Fruit fly (Drosophila melanogaster) whole organism, embryonic: ENCODE data around the gene Sr-CIII.

Experiments
- Ada2b ChIP-seq: fragments of 200-800 bp; sonication (Bioruptor generic); IDR thresholded peaks from 2 replicates; pipeline ENCODE4 v1.3.6; 2022; ENCODE audit warnings: missing biosample characterization, missing genetic modification characterization
- Aef1 ChIP-seq: fragments of 200-800 bp; sonication (Bioruptor generic); IDR thresholded peaks from 3 replicates; pipeline ENCODE4 v1.3.6; 2022; ENCODE audit warnings: missing biosample characterization, missing genetic modification characterization
- Asciz ChIP-seq: fragments of 200-800 bp; sonication (Bioruptor generic); optimal IDR thresholded peaks from 2 replicates; lab custom pipeline; 2017; ENCODE audit warnings: missing biosample characterization, mild to moderate bottlenecking, missing genetic modification characterization, missing genetic modification reagents
- B-H1 ChIP-seq: fragments of 200-800 bp; sonication (Bioruptor generic); IDR thresholded peaks from 3 replicates; pipeline ENCODE4 v1.3.6; 2022; ENCODE audit warnings: missing biosample characterization, missing genetic modification characterization
- BEAF-32 ChIP-seq: fragments of 200-800 bp; sonication (Bioruptor generic); optimal IDR thresholded peaks from 3 replicates; lab custom pipeline; 2017; ENCODE audit warnings: missing biosample characterization, missing genetic modification characterization, mild to moderate bottlenecking, moderate library complexity, missing genetic modification reagents
- Bteb2 ChIP-seq: fragments of 200-800 bp; sonication (Bioruptor generic); optimal IDR thresholded peaks from 2 replicates; lab custom pipeline; 2016; ENCODE audit warnings: missing biosample characterization, missing genetic modification characterization
- CG10209 ChIP-seq: fragments of 200-800 bp; sonication (Bioruptor generic); optimal IDR thresholded peaks from 3 replicates; lab custom pipeline; 2017; ENCODE audit warnings: missing biosample characterization, mild to moderate bottlenecking, missing genetic modification characterization, missing genetic modification reagents
- CG11560 ChIP-seq: fragments of 200-800 bp; sonication (Bioruptor generic); IDR thresholded peaks from 3 replicates; pipeline ENCODE4 v1.3.6; 2022; ENCODE audit warnings: missing biosample characterization, missing genetic modification characterization
- CG13894 ChIP-seq: fragments of 200-800 bp; sonication (Bioruptor generic); optimal IDR thresholded peaks from 3 replicates; lab custom pipeline; 2018; ENCODE audit warnings: missing biosample characterization, mild to moderate bottlenecking, missing genetic modification characterization, moderate library complexity
- CG14050 ChIP-seq: fragments of 200-800 bp; sonication (Bioruptor generic); IDR thresholded peaks from 3 replicates; pipeline ENCODE4 v1.3.6; 2022; ENCODE audit warnings: missing biosample characterization, missing genetic modification characterization
- CG14710 ChIP-seq: fragments of 200-800 bp; sonication (Bioruptor generic); optimal IDR thresholded peaks from 3 replicates; lab custom pipeline; 2019; ENCODE audit warnings: missing biosample characterization, mild to moderate bottlenecking, missing genetic modification characterization, moderate library complexity
- CG2712 ChIP-seq: fragments of 200-800 bp; optimal IDR thresholded peaks from 3 replicates; lab custom pipeline; 2019; ENCODE audit warnings: missing biosample characterization, mild to moderate bottlenecking, missing genetic modification characterization, moderate library complexity
- CG30020 ChIP-seq: fragments of 200-800 bp; optimal IDR thresholded peaks from 2 replicates; lab custom pipeline; 2019; ENCODE audit warnings: missing biosample characterization, mild to moderate bottlenecking, missing genetic modification characterization, moderate library complexity
- CG3065 ChIP-seq: fragments of 200-800 bp; sonication (Bioruptor generic); optimal IDR thresholded peaks from 2 replicates; lab custom pipeline; 2016; ENCODE audit warnings: missing biosample characterization, missing genetic modification characterization
- CG32767 ChIP-seq: fragments of 200-800 bp; sonication (Bioruptor generic); IDR thresholded peaks from 2 replicates; pipeline ENCODE4 v1.3.6; 2022; ENCODE audit warnings: missing biosample characterization, missing genetic modification characterization
- CG3407 ChIP-seq: fragments of 200-800 bp; sonication (Bioruptor generic); optimal IDR thresholded peaks from 2 replicates; lab custom pipeline; 2018; ENCODE audit warnings: missing biosample characterization, mild to moderate bottlenecking, missing genetic modification characterization
- CG4707 ChIP-seq: fragments of 200-800 bp; sonication (Bioruptor generic); optimal IDR thresholded peaks from 2 replicates; lab custom pipeline; 2018; ENCODE audit warnings: missing biosample characterization, mild to moderate bottlenecking, missing genetic modification characterization, moderate library complexity
- CG8359 ChIP-seq: fragments of 200-800 bp; sonication (Bioruptor generic); optimal IDR thresholded peaks from 2 replicates; lab custom pipeline; 2017; ENCODE audit warnings: missing biosample characterization, mild to moderate bottlenecking, missing genetic modification characterization, borderline replicate concordance
- Dll ChIP-seq: fragments of 200-800 bp; sonication (Bioruptor generic); IDR thresholded peaks from 4 replicates; pipeline ENCODE4 v1.3.6; 2022; ENCODE audit warnings: missing biosample characterization, missing genetic modification characterization; ENCODE audit not compliant: partially characterized antibody
- Drgx ChIP-seq: fragments of 200-800 bp; sonication (Bioruptor generic); IDR thresholded peaks from 2 replicates; pipeline ENCODE4 v1.3.6; 2022; ENCODE audit warnings: missing biosample characterization, missing genetic modification characterization
- Elba2 ChIP-seq: fragments of 200-800 bp; sonication (Bioruptor generic); optimal IDR thresholded peaks from 3 replicates; lab custom pipeline; 2016; ENCODE audit warnings: missing biosample characterization, missing genetic modification characterization
- H15 ChIP-seq: fragments of 200-800 bp; sonication (Bioruptor generic); IDR thresholded peaks from 3 replicates; pipeline ENCODE4 v1.3.6; 2022; ENCODE audit warnings: missing biosample characterization, missing genetic modification characterization
- HLH54F ChIP-seq: fragments of 200-800 bp; sonication (Bioruptor generic); optimal IDR thresholded peaks from 3 replicates; lab custom pipeline; 2016; ENCODE audit warnings: missing biosample characterization, missing genetic modification characterization
- HLHmδ ChIP-seq: fragments of 200-800 bp; sonication (Bioruptor generic); optimal IDR thresholded peaks from 2 replicates; lab custom pipeline; 2018; ENCODE audit warnings: missing biosample characterization, mild to moderate bottlenecking, missing genetic modification characterization, moderate library complexity
- Hey ChIP-seq: fragments of 200-800 bp; sonication (Bioruptor generic); optimal IDR thresholded peaks from 3 replicates; lab custom pipeline; 2018; ENCODE audit warnings: missing biosample characterization, mild to moderate bottlenecking, missing genetic modification characterization
- Med ChIP-seq: fragments of 200-800 bp; sonication (Bioruptor generic); peaks from one replicate; lab custom pipeline; 2016; ENCODE audit warnings: missing biosample characterization, missing genetic modification characterization, mild to moderate bottlenecking, inconsistent platforms, moderate library complexity
- Mes4 ChIP-seq: fragments of 200-800 bp; sonication (Bioruptor generic); optimal IDR thresholded peaks from 2 replicates; lab custom pipeline; 2016; ENCODE audit warnings: missing biosample characterization, missing genetic modification characterization
- Poxn ChIP-seq: fragments of 200-800 bp; sonication (Bioruptor generic); IDR thresholded peaks from 2 replicates; pipeline ENCODE4 v1.3.6; 2022; ENCODE audit warnings: missing biosample characterization, missing genetic modification characterization
- Sry-δ ChIP-seq: fragments of 200-800 bp; sonication (Bioruptor generic); optimal IDR thresholded peaks from 2 replicates; lab custom pipeline; 2016; ENCODE audit warnings: missing biosample characterization, missing genetic modification characterization
- Ssrp ChIP-seq: fragments of 200-800 bp; sonication (Bioruptor generic); optimal IDR thresholded peaks from 2 replicates; lab custom pipeline; 2018; ENCODE audit warnings: missing biosample characterization, mild to moderate bottlenecking, missing genetic modification characterization, moderate library complexity
- Vsx1 ChIP-seq: fragments of 200-800 bp; sonication (Bioruptor generic); optimal IDR thresholded peaks from 2 replicates; lab custom pipeline; 2017; ENCODE audit warnings: missing biosample characterization, mild to moderate bottlenecking, missing genetic modification characterization, missing genetic modification reagents
- ase ChIP-seq: fragments of 200-800 bp; sonication (Bioruptor generic); IDR thresholded peaks from 3 replicates; pipeline ENCODE4 v1.3.6; 2022; ENCODE audit warnings: missing biosample characterization, missing genetic modification characterization
- bigmax ChIP-seq: fragments of 200-800 bp; sonication (Bioruptor generic); optimal IDR thresholded peaks from 2 replicates; lab custom pipeline; 2018; ENCODE audit warnings: missing biosample characterization, mild to moderate bottlenecking, missing genetic modification characterization
- bsh ChIP-seq, 2 experiments: fragments of 200-800 bp; sonication (Bioruptor generic); optimal IDR thresholded peaks; 2 replicates each; lab custom pipeline; 2017 to 2018; ENCODE audit warnings: mild to moderate bottlenecking in 2 of 2, missing biosample characterization in 2 of 2, missing genetic modification characterization in 2 of 2, moderate library complexity in 1 of 2
- caup ChIP-seq: fragments of 200-800 bp; sonication (Bioruptor generic); optimal IDR thresholded peaks from 3 replicates; lab custom pipeline; 2017; ENCODE audit warnings: missing biosample characterization, mild to moderate bottlenecking, missing genetic modification characterization, moderate library complexity; ENCODE audit not compliant: severe bottlenecking
- cg ChIP-seq: fragments of 200-800 bp; sonication (Bioruptor generic); optimal IDR thresholded peaks from 3 replicates; lab custom pipeline; 2019; ENCODE audit warnings: missing biosample characterization, mild to moderate bottlenecking, missing genetic modification characterization, moderate library complexity
- ci ChIP-seq: fragments of 200-800 bp; sonication (Bioruptor generic); IDR thresholded peaks from 3 replicates; pipeline ENCODE4 v1.3.6; 2022; ENCODE audit warnings: missing biosample characterization, missing genetic modification characterization
- crol ChIP-seq: fragments of 200-800 bp; sonication (Bioruptor generic); IDR thresholded peaks from 2 replicates; pipeline ENCODE4 v1.3.6; 2022; ENCODE audit warnings: missing biosample characterization, missing genetic modification characterization
- eyg ChIP-seq: fragments of 200-800 bp; sonication (Bioruptor generic); optimal IDR thresholded peaks from 3 replicates; lab custom pipeline; 2016; ENCODE audit warnings: missing biosample characterization, missing genetic modification characterization
- gcm ChIP-seq: fragments of 200-800 bp; sonication (Bioruptor generic); optimal IDR thresholded peaks from 2 replicates; lab custom pipeline; 2019; ENCODE audit warnings: missing biosample characterization, mild to moderate bottlenecking, missing genetic modification characterization, moderate library complexity
- gsb-n ChIP-seq: fragments of 200-800 bp; sonication (Bioruptor generic); optimal IDR thresholded peaks from 3 replicates; lab custom pipeline; 2018; ENCODE audit warnings: missing biosample characterization, mild to moderate bottlenecking, missing genetic modification characterization
- hkb ChIP-seq, 2 experiments: fragments of 200-800 bp in 1 of 2; fragments of >200 bp in 1 of 2; sonication (Bioruptor generic) in 1 of 2; IDR thresholded peaks in 1 of 2; optimal IDR thresholded peaks in 1 of 2; 2 replicates each; pipeline versions ENCODE4 v1.3.6 to Lab custom; 2017 to 2022; ENCODE audit warnings: missing biosample characterization in 1 of 2, missing genetic modification characterization in 1 of 2
- hth ChIP-seq: fragments of >200 bp; optimal IDR thresholded peaks from 2 replicates; lab custom pipeline; 2017; ENCODE audit warnings: inconsistent platforms
- jigr1 ChIP-seq: fragments of 200-800 bp; sonication (Bioruptor generic); IDR thresholded peaks from 3 replicates; pipeline ENCODE4 v1.3.6; 2022; ENCODE audit warnings: missing biosample characterization, missing genetic modification characterization
- maf-S ChIP-seq: fragments of 200-800 bp; sonication (Bioruptor generic); optimal IDR thresholded peaks from 2 replicates; lab custom pipeline; 2016; ENCODE audit warnings: missing biosample characterization, missing genetic modification characterization
- sisA ChIP-seq: fragments of 200-800 bp; sonication (Bioruptor generic); IDR thresholded peaks from 2 replicates; pipeline ENCODE4 v1.3.6; 2022; ENCODE audit warnings: missing biosample characterization, missing genetic modification characterization
- sug ChIP-seq: fragments of 200-800 bp; optimal IDR thresholded peaks from 2 replicates; lab custom pipeline; 2019; ENCODE audit warnings: missing biosample characterization, mild to moderate bottlenecking, missing genetic modification characterization, moderate library complexity
- tgo ChIP-seq: fragments of 200-800 bp; sonication (Bioruptor generic); IDR thresholded peaks from 3 replicates; pipeline ENCODE4 v1.3.6; 2022; ENCODE audit warnings: missing biosample characterization, missing genetic modification characterization
- trem ChIP-seq: fragments of 200-800 bp; optimal IDR thresholded peaks from 3 replicates; lab custom pipeline; 2019; ENCODE audit warnings: missing biosample characterization, mild to moderate bottlenecking, missing genetic modification characterization, moderate library complexity

Gene Sr-CIII

DNA sequence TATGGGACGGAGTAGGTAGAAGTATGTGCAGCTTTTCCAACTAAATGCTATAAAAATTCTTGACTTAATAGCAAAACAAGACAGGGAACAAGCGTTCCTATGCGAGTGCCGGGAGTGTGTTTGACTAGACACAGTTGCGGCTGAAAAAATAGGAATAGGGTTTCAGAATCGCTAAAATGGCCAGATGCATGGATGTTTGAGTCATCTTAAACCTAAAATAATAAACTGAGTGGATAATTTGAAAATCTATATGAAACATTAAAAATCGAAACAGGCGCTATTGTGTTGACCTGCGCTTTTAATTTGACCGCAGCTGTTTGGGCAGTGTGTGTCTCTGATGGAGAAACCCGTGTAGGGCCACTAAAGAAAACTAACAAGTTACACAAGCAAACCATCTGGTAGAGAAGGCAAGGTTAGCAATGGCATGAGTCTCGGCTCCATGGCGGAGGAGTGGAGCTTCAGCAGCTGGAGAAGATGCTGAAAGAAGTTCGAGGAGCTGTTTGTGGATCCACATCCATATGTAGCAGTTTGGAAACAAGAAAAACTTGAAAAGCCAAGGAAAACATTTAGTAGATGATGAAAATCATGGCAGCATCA lies 26.3 kb upstream of the Sr-CIII start (continued):
- TF ChIP-seq Asciz (GFP tag; lab: Kevin White, UChicago) (peak; percentile 73), caup (GFP tag; lab: Kevin White, UChicago) (peak; percentile 62), gcm (GFP tag; lab: Kevin White, UChicago) (peak; percentile 50), B-H1 (GFP tag; lab: Robert Waterston, UW) (peak; percentile 76), ase (peak; percentile 81), Med (GFP tag; lab: Kevin White, UChicago) (peak; percentile 97), gsb-n (tag; lab: Kevin White, UChicago) (peak; percentile 63), sug (tag; lab: Kevin White, UChicago) (peak; percentile 3), CG4707 (GFP tag; lab: Kevin White, UChicago) (peak; percentile 48), bsh (GFP tag; optimal IDR thresholded peaks at IDR 0.05; lab: Kevin White, UChicago) (peak; percentile 85), Ada2b (GFP tag; lab: Robert Waterston, UW) (peak; percentile 85), hth (lab: Kevin White, UChicago) (no peak), HLH54F (peak; percentile 73), Sry-δ (peak; percentile 28), trem (tag; lab: Kevin White, UChicago) (peak; percentile 40), Vsx1 (peak; percentile 27), cg (no peak), Dll (no peak), CG3407 (GFP tag; lab: Kevin White, UChicago) (peak; percentile 63), Hey (no peak), ci (GFP tag; lab: Robert Waterston, UW) (peak; percentile 94), Mes4 (GFP tag; lab: Kevin White, UChicago) (peak; percentile 63), HLHmδ (GFP tag; lab: Kevin White, UChicago) (no peak), maf-S (GFP tag; lab: Kevin White, UChicago) (peak; percentile 58), CG14050 (GFP tag; lab: Robert Waterston, UW) (peak; percentile 66; the same call in 2 of the 3 replicates), hkb (optimal IDR thresholded peaks at IDR 0.05; lab: Kevin White, UChicago) (no peak), hkb (GFP tag; IDR thresholded peaks at IDR 0.05; lab: Robert Waterston, UW) (peak; percentile 76), crol (GFP tag; lab: Robert Waterston, UW) (peak; percentile 27; the same call in 1 of the 2 replicates), Elba2 (GFP tag; lab: Kevin White, UChicago) (no peak), Ssrp (tag; lab: Kevin White, UChicago) (peak; percentile 67), Bteb2 (GFP tag; lab: Kevin White, UChicago) (peak; percentile 39), bigmax (GFP tag; lab: Kevin White, UChicago) (no peak), Poxn (GFP tag; lab: Robert Waterston, UW) (no peak), CG2712 (tag; lab: Kevin White, UChicago) (peak; percentile 82), Aef1 (peak; percentile 79), sisA (peak; percentile 83), CG11560 (tag; lab: Robert Waterston, UW) (0 out of 3 replicates have a peak, but pooled peaks have one; percentile 38), CG14710 (tag; lab: Kevin White, UChicago) (peak; percentile 54), CG30020 (no peak), tgo (GFP tag; lab: Robert Waterston, UW) (peak; percentile 83), CG8359 (GFP tag; lab: Kevin White, UChicago) (no peak), BEAF-32 (GFP tag; lab: Kevin White, UChicago) (no peak), H15 (GFP tag; lab: Robert Waterston, UW) (peak; percentile 63; the same call in 2 of the 3 replicates), CG13894 (tag; lab: Kevin White, UChicago) (no peak), jigr1 (GFP tag; lab: Robert Waterston, UW) (peak; percentile 25; the same call in 1 of the 3 replicates), CG10209 (GFP tag; lab: Kevin White, UChicago) (peak; percentile 68), eyg (GFP tag; lab: Kevin White, UChicago) (peak; percentile 42), Drgx (GFP tag; lab: Robert Waterston, UW) (peak; percentile 85), CG32767 (GFP tag; lab: Robert Waterston, UW) (peak; percentile 70), CG3065 (GFP tag; lab: Kevin White, UChicago) (no peak)
